Worm (Caenorhabditis elegans): Measurements from ENCODE around the gene poml-1.

ce11 chrX:13685725-13686124 is 37.0 kb downstream of the poml-1 start:
- TF ChIP-seq nhr-43 (tag; optimal IDR thresholded peaks at IDR 0.05; ENCODE audit: poor library complexity, severe bottlenecking) (no peak), nhr-77 (tag; optimal IDR thresholded peaks at IDR 0.05) (no peak), jun-1 (tag; optimal IDR thresholded peaks at IDR 0.05) (peak; percentile 59), snpc-4 (tag; optimal IDR thresholded peaks at IDR 0.05) (no peak), nhr-11 (tag; optimal IDR thresholded peaks at IDR 0.05) (no peak), lin-39 (tag; optimal IDR thresholded peaks at IDR 0.05) (no peak)

Data from whole organism, L3 larva.